Fruit fly (Drosophila melanogaster) whole organism, embryonic: ENCODE measurements around the gene CG34462.

ENCODE experiments used
- Abd-B ChIP-seq: fragments of 200-800 bp; sonication (Bioruptor generic); optimal IDR thresholded peaks from 2 replicates; lab custom pipeline; 2018; ENCODE audit warnings: missing biosample characterization, mild to moderate bottlenecking, missing genetic modification characterization, moderate library complexity
- Bteb2 ChIP-seq: fragments of 200-800 bp; sonication (Bioruptor generic); optimal IDR thresholded peaks from 2 replicates; lab custom pipeline; 2016; ENCODE audit warnings: missing biosample characterization, missing genetic modification characterization
- CG11085 ChIP-seq: fragments of 200-800 bp; sonication (Bioruptor generic); IDR thresholded peaks from 2 replicates; pipeline ENCODE4 v1.3.6; 2022; ENCODE audit warnings: missing biosample characterization, missing genetic modification characterization
- CG11456 ChIP-seq: fragments of 200-800 bp; sonication (Bioruptor generic); IDR thresholded peaks from 3 replicates; pipeline ENCODE4 v1.3.6; 2022; ENCODE audit warnings: missing biosample characterization, missing genetic modification characterization
- CG11695 ChIP-seq: fragments of 200-800 bp; sonication (Bioruptor generic); IDR thresholded peaks from 3 replicates; pipeline ENCODE4 v1.3.6; 2022; ENCODE audit warnings: missing biosample characterization, missing genetic modification characterization
- CG12744 ChIP-seq: fragments of 200-800 bp; sonication (Bioruptor generic); optimal IDR thresholded peaks from 2 replicates; lab custom pipeline; 2016; ENCODE audit warnings: missing biosample characterization, missing genetic modification characterization
- CG12769 ChIP-seq: fragments of 200-800 bp; sonication (Bioruptor generic); optimal IDR thresholded peaks from 2 replicates; lab custom pipeline; 2019; ENCODE audit warnings: missing biosample characterization, mild to moderate bottlenecking, missing genetic modification characterization, moderate library complexity
- CG15514 ChIP-seq: fragments of 200-800 bp; sonication (Bioruptor generic); optimal IDR thresholded peaks from 3 replicates; lab custom pipeline; 2017; ENCODE audit warnings: missing biosample characterization, missing genetic modification characterization, mild to moderate bottlenecking, moderate library complexity, missing genetic modification reagents
- CG15696 ChIP-seq: fragments of 200-800 bp; sonication (Bioruptor generic); optimal IDR thresholded peaks from 2 replicates; lab custom pipeline; 2019; ENCODE audit warnings: missing biosample characterization, mild to moderate bottlenecking, missing genetic modification characterization, moderate library complexity
- CG16779 ChIP-seq: fragments of 200-800 bp; sonication (Bioruptor generic); IDR thresholded peaks from 2 replicates; pipeline ENCODE4 v1.3.6; 2022; ENCODE audit warnings: missing biosample characterization, missing genetic modification characterization
- CG16813 ChIP-seq: fragments of 200-800 bp; sonication (Bioruptor generic); IDR thresholded peaks from 3 replicates; pipeline ENCODE4 v1.3.6; 2022; ENCODE audit warnings: missing biosample characterization, missing genetic modification characterization; ENCODE audit not compliant: partially characterized antibody
- CG16863 ChIP-seq: fragments of 200-800 bp; sonication (Bioruptor generic); optimal IDR thresholded peaks from 3 replicates; lab custom pipeline; 2016; ENCODE audit warnings: missing biosample characterization, missing genetic modification characterization
- CG17385 ChIP-seq: fragments of 200-800 bp; sonication (Bioruptor generic); optimal IDR thresholded peaks from 3 replicates; lab custom pipeline; 2018; ENCODE audit warnings: missing biosample characterization, mild to moderate bottlenecking, missing genetic modification characterization
- CG18476 ChIP-seq: fragments of 200-800 bp; sonication (Bioruptor generic); optimal IDR thresholded peaks from 2 replicates; lab custom pipeline; 2016; ENCODE audit warnings: missing biosample characterization, mild to moderate bottlenecking, missing genetic modification characterization
- CG2199 ChIP-seq: fragments of 200-800 bp; sonication (Bioruptor generic); IDR thresholded peaks from 3 replicates; pipeline ENCODE4 v1.3.6; 2022; ENCODE audit warnings: missing biosample characterization, missing genetic modification characterization
- CG2202 ChIP-seq: fragments of 200-800 bp; sonication (Bioruptor generic); optimal IDR thresholded peaks from 2 replicates; lab custom pipeline; 2018; ENCODE audit warnings: missing biosample characterization, mild to moderate bottlenecking, missing genetic modification characterization
- CG34422 ChIP-seq: fragments of 200-800 bp; sonication (Bioruptor generic); IDR thresholded peaks from 3 replicates; pipeline ENCODE4 v1.3.6; 2022; ENCODE audit warnings: missing biosample characterization, missing genetic modification characterization
- CG42726 ChIP-seq: fragments of 200-800 bp; sonication (Bioruptor generic); IDR thresholded peaks from 2 replicates; pipeline ENCODE4 v1.3.6; 2022; ENCODE audit warnings: missing biosample characterization, missing genetic modification characterization; ENCODE audit not compliant: partially characterized antibody
- CG7357 ChIP-seq: fragments of 200-800 bp; sonication (Bioruptor generic); IDR thresholded peaks from 3 replicates; pipeline ENCODE4 v1.3.6; 2022; ENCODE audit warnings: missing biosample characterization, missing genetic modification characterization
- CG7987 ChIP-seq: fragments of 200-800 bp; sonication (Bioruptor generic); optimal IDR thresholded peaks from 2 replicates; lab custom pipeline; 2018; ENCODE audit warnings: missing biosample characterization, mild to moderate bottlenecking, missing genetic modification characterization, moderate library complexity
- CkIIα-i1 ChIP-seq: fragments of 200-800 bp; sonication (Bioruptor generic); IDR thresholded peaks from 2 replicates; pipeline ENCODE4 v1.3.6; 2022; ENCODE audit warnings: missing biosample characterization, missing genetic modification characterization
- Dip2 ChIP-seq: fragments of 200-800 bp; sonication (Bioruptor generic); IDR thresholded peaks from 2 replicates; pipeline ENCODE4 v1.3.6; 2022; ENCODE audit warnings: missing biosample characterization, missing genetic modification characterization
- E2f2 ChIP-seq: fragments of 200-800 bp; sonication (Bioruptor generic); IDR thresholded peaks from 2 replicates; pipeline ENCODE4 v1.3.6; 2022; ENCODE audit warnings: missing biosample characterization, missing genetic modification characterization
- Gsc ChIP-seq: fragments of 200-800 bp; sonication (Bioruptor generic); IDR thresholded peaks from 2 replicates; pipeline ENCODE4 v1.3.6; 2022; ENCODE audit warnings: missing biosample characterization, missing genetic modification characterization
- Gug ChIP-seq: fragments of 200-800 bp; sonication (Bioruptor generic); IDR thresholded peaks from 4 replicates; pipeline ENCODE4 v1.3.6; 2022; ENCODE audit warnings: missing biosample characterization, missing genetic modification characterization
- MTF-1 ChIP-seq: fragments of 200-800 bp; sonication (Bioruptor generic); optimal IDR thresholded peaks from 2 replicates; lab custom pipeline; 2018; ENCODE audit warnings: missing biosample characterization, mild to moderate bottlenecking, missing genetic modification characterization, borderline replicate concordance
- Meics ChIP-seq: fragments of 200-800 bp; sonication (Bioruptor generic); optimal IDR thresholded peaks from 2 replicates; lab custom pipeline; 2017; ENCODE audit warnings: missing biosample characterization, mild to moderate bottlenecking, missing genetic modification characterization
- Mrtf ChIP-seq: fragments of 200-800 bp; sonication (Bioruptor generic); IDR thresholded peaks from 3 replicates; pipeline ENCODE4 v1.3.6; 2022; ENCODE audit warnings: missing biosample characterization, missing genetic modification characterization
- Oaz ChIP-seq: fragments of 200-800 bp; sonication (Bioruptor generic); IDR thresholded peaks from 2 replicates; pipeline ENCODE4 v1.3.6; 2022; ENCODE audit warnings: missing biosample characterization, missing genetic modification characterization
- Ptx1 ChIP-seq: fragments of 200-800 bp; sonication (Bioruptor generic); IDR thresholded peaks from 2 replicates; pipeline ENCODE4 v1.3.6; 2022; ENCODE audit warnings: missing biosample characterization, missing genetic modification characterization
- Sry-δ ChIP-seq: fragments of 200-800 bp; sonication (Bioruptor generic); optimal IDR thresholded peaks from 2 replicates; lab custom pipeline; 2016; ENCODE audit warnings: missing biosample characterization, missing genetic modification characterization
- Trl ChIP-seq, 3 experiments: fragments of >200 bp in 2 of 3; fragments of 200-800 bp in 1 of 3; sonication (Bioruptor generic) in 1 of 3; optimal IDR thresholded peaks; 2 replicates in 1 of 3; 3 replicates in 2 of 3; lab custom pipeline; 2016 to 2017; ENCODE audit warnings: missing biosample characterization in 1 of 3, missing genetic modification characterization in 1 of 3
- Vsx1 ChIP-seq: fragments of 200-800 bp; sonication (Bioruptor generic); optimal IDR thresholded peaks from 2 replicates; lab custom pipeline; 2017; ENCODE audit warnings: missing biosample characterization, mild to moderate bottlenecking, missing genetic modification characterization, missing genetic modification reagents
- Xrp1 ChIP-seq: fragments of 200-800 bp; sonication (Bioruptor generic); IDR thresholded peaks from 2 replicates; pipeline ENCODE4 v1.3.6; 2022; ENCODE audit warnings: missing biosample characterization, missing genetic modification characterization
- az2 ChIP-seq: fragments of 200-800 bp; sonication (Bioruptor generic); optimal IDR thresholded peaks from 3 replicates; lab custom pipeline; 2016; ENCODE audit warnings: missing biosample characterization, missing genetic modification characterization
- bab2 ChIP-seq: fragments of 200-800 bp; sonication (Bioruptor generic); optimal IDR thresholded peaks from 2 replicates; lab custom pipeline; 2016; ENCODE audit warnings: missing biosample characterization, missing genetic modification characterization
- bsh ChIP-seq, 2 experiments: fragments of 200-800 bp; sonication (Bioruptor generic); optimal IDR thresholded peaks; 2 replicates each; lab custom pipeline; 2017 to 2018; ENCODE audit warnings: mild to moderate bottlenecking in 2 of 2, missing biosample characterization in 2 of 2, missing genetic modification characterization in 2 of 2, moderate library complexity in 1 of 2
- cad ChIP-seq: fragments of >200 bp; optimal IDR thresholded peaks from 2 replicates; lab custom pipeline; 2017; ENCODE audit warnings: missing biosample characterization, missing genetic modification characterization
- cg ChIP-seq: fragments of 200-800 bp; sonication (Bioruptor generic); optimal IDR thresholded peaks from 3 replicates; lab custom pipeline; 2019; ENCODE audit warnings: missing biosample characterization, mild to moderate bottlenecking, missing genetic modification characterization, moderate library complexity
- chinmo ChIP-seq: fragments of 200-800 bp; sonication (Bioruptor generic); IDR thresholded peaks from 4 replicates; pipeline ENCODE4 v1.3.6; 2022; ENCODE audit warnings: missing biosample characterization, missing genetic modification characterization; ENCODE audit not compliant: partially characterized antibody
- ems ChIP-seq: fragments of 200-800 bp; sonication (Bioruptor generic); optimal IDR thresholded peaks from 3 replicates; lab custom pipeline; 2016; ENCODE audit warnings: missing biosample characterization, missing genetic modification characterization
- gfzf ChIP-seq: fragments of 200-800 bp; sonication (Bioruptor generic); optimal IDR thresholded peaks from 2 replicates; lab custom pipeline; 2016; ENCODE audit warnings: missing biosample characterization, mild to moderate bottlenecking, missing genetic modification characterization, moderate library complexity
- gt ChIP-seq: fragments of 200-800 bp; sonication (Bioruptor generic); IDR thresholded peaks from 2 replicates; pipeline ENCODE4 v1.3.6; 2022; ENCODE audit warnings: missing biosample characterization, missing genetic modification characterization
- ham ChIP-seq: fragments of 200-800 bp; sonication (Bioruptor generic); IDR thresholded peaks from 2 replicates; pipeline ENCODE4 v1.3.6; 2022; ENCODE audit warnings: missing biosample characterization, missing genetic modification characterization
- mirr ChIP-seq: fragments of 200-800 bp; sonication (Bioruptor generic); optimal IDR thresholded peaks from 3 replicates; lab custom pipeline; 2018; ENCODE audit warnings: missing biosample characterization, mild to moderate bottlenecking, missing genetic modification characterization
- oc ChIP-seq: fragments of 200-800 bp; sonication (Bioruptor generic); optimal IDR thresholded peaks from 2 replicates; lab custom pipeline; 2018; ENCODE audit warnings: missing biosample characterization, mild to moderate bottlenecking, missing genetic modification characterization, moderate library complexity
- pros ChIP-seq: fragments of 200-800 bp; sonication (Bioruptor generic); optimal IDR thresholded peaks from 3 replicates; lab custom pipeline; 2019; ENCODE audit warnings: missing biosample characterization, mild to moderate bottlenecking, missing genetic modification characterization, moderate library complexity
- scrt ChIP-seq: fragments of 200-800 bp; sonication (Bioruptor generic); optimal IDR thresholded peaks from 2 replicates; lab custom pipeline; 2018; ENCODE audit warnings: missing biosample characterization, mild to moderate bottlenecking, missing genetic modification characterization, moderate library complexity
- sd ChIP-seq: fragments of 200-800 bp; sonication (Bioruptor generic); optimal IDR thresholded peaks from 3 replicates; lab custom pipeline; 2018; ENCODE audit warnings: missing biosample characterization, mild to moderate bottlenecking, missing genetic modification characterization, moderate library complexity
- seq ChIP-seq: fragments of 200-800 bp; sonication (Bioruptor generic); IDR thresholded peaks from 2 replicates; pipeline ENCODE4 v1.3.6; 2022; ENCODE audit warnings: missing biosample characterization, missing genetic modification characterization
- tll ChIP-seq, 2 experiments: fragments of 200-800 bp in 1 of 2; fragments of >200 bp in 1 of 2; sonication (Bioruptor generic) in 1 of 2; optimal IDR thresholded peaks; 2 replicates each; lab custom pipeline; 2017 to 2019; ENCODE audit warnings: missing biosample characterization in 2 of 2, missing genetic modification characterization in 2 of 2, mild to moderate bottlenecking in 1 of 2, moderate library complexity in 1 of 2
- vvl ChIP-seq: fragments of 200-800 bp; sonication (Bioruptor generic); IDR thresholded peaks from 2 replicates; pipeline ENCODE4 v1.3.6; 2022; ENCODE audit warnings: missing biosample characterization, missing genetic modification characterization

CG34462 gene

dm6 chr3L:8360643-8361110 is 32.3 kb downstream of the CG34462 start, which contains the start of gene Idh (continued):
- TF ChIP-seq CG15696 (tag; lab: Kevin White, UChicago): no peak
- TF ChIP-seq CG7987 (GFP tag; lab: Kevin White, UChicago): peak; percentile 27
- TF ChIP-seq MTF-1: no peak
- peak; percentile 100 for TF ChIP-seq E2f2 (GFP tag; lab: Robert Waterston, UW)
- no peak for TF ChIP-seq CG18476 (GFP tag; lab: Kevin White, UChicago)
- TF ChIP-seq CG42726 (GFP tag; lab: Robert Waterston, UW): peak; percentile 37; the same call in 1 of the 2 replicates
- no peak for TF ChIP-seq tll (GFP tag; optimal IDR thresholded peaks at IDR 0.05; lab: Kevin White, UChicago)
- no peak for TF ChIP-seq CG12744 (GFP tag; lab: Kevin White, UChicago)
- peak; percentile 37 for TF ChIP-seq CG17385
- peak; percentile 85 for TF ChIP-seq mirr
- no peak for TF ChIP-seq bsh (GFP tag; optimal IDR thresholded peaks at IDR 0.05; lab: Kevin White, UChicago)
- TF ChIP-seq cg (GFP tag; lab: Kevin White, UChicago): no peak
- TF ChIP-seq Abd-B (GFP tag; lab: Kevin White, UChicago): peak; percentile 13
- TF ChIP-seq sd (tag; lab: Kevin White, UChicago): peak; percentile 72
- no peak for TF ChIP-seq CkIIα-i1
- no peak for TF ChIP-seq Trl (optimal IDR thresholded peaks at IDR 0.05; lab: Kevin White, UChicago)
- TF ChIP-seq Trl (GFP tag; optimal IDR thresholded peaks at IDR 0.05; lab: Kevin White, UChicago): no peak
- peak; percentile 80; the same call in 2 of the 4 replicates for TF ChIP-seq chinmo (GFP tag; lab: Robert Waterston, UW)
- peak; percentile 71; the same call in 1 of the 3 replicates for TF ChIP-seq CG34422
- TF ChIP-seq gfzf (GFP tag; lab: Kevin White, UChicago): no peak
- TF ChIP-seq CG11456 (GFP tag; lab: Robert Waterston, UW): no peak
- TF ChIP-seq Gsc (GFP tag; lab: Robert Waterston, UW): no peak
- TF ChIP-seq CG16863: no peak
- no peak for TF ChIP-seq Ptx1 (GFP tag; lab: Robert Waterston, UW)
- no peak for TF ChIP-seq CG16813 (GFP tag; lab: Robert Waterston, UW)
- no peak for TF ChIP-seq bab2 (GFP tag; lab: Kevin White, UChicago)
- TF ChIP-seq CG16779 (GFP tag; lab: Robert Waterston, UW): no peak
- no peak for TF ChIP-seq CG11695
- peak; percentile 13 for TF ChIP-seq Sry-δ (GFP tag; lab: Kevin White, UChicago)
- no peak for TF ChIP-seq ems (GFP tag; lab: Kevin White, UChicago)
- peak; percentile 17 for TF ChIP-seq Meics (GFP tag; lab: Kevin White, UChicago)
- no peak for TF ChIP-seq cad (GFP tag; lab: Kevin White, UChicago)
- peak; percentile 61 for TF ChIP-seq CG15514 (GFP tag; lab: Kevin White, UChicago)
- TF ChIP-seq ham (GFP tag; lab: Robert Waterston, UW): no peak
- no peak for TF ChIP-seq CG2199

DNA sequence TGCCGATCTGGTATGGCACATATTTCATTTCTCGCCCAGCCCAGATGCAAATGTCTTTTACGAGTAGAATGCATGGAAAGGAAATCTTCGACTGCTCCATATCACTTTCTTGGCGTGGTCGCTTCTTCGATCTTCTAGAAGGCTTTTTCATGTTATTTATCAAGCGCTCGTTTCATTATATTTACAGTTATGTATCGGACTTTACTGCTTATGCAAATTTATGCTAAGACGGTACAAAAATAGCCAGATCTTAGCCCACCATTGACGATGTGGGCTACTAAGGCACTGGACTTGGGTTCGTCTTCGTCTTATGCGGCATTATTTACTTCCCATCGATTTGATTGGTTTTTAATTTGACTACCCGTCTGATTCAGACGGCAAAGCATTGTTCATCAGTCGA is 34.9 kb downstream of the CG34462 start:
- no peak for TF ChIP-seq Gug (GFP tag; lab: Robert Waterston, UW)
- TF ChIP-seq scrt (GFP tag; lab: Kevin White, UChicago): no peak
- no peak for TF ChIP-seq CG7357
- TF ChIP-seq CG2202: no peak
- TF ChIP-seq Bteb2: no peak
- TF ChIP-seq Xrp1 (GFP tag; lab: Robert Waterston, UW): no peak
- TF ChIP-seq seq (GFP tag; lab: Robert Waterston, UW): no peak
- TF ChIP-seq oc (tag; lab: Kevin White, UChicago): peak; percentile 78
- no peak for TF ChIP-seq gt (GFP tag; lab: Robert Waterston, UW)
- no peak for TF ChIP-seq Dip2
- no peak for TF ChIP-seq Mrtf
- no peak for TF ChIP-seq az2
- TF ChIP-seq Oaz (GFP tag; lab: Robert Waterston, UW): no peak
- peak; percentile 39 for TF ChIP-seq CG12769 (tag; lab: Kevin White, UChicago)
- peak; percentile 76 for TF ChIP-seq vvl
- no peak for TF ChIP-seq CG11085 (GFP tag; lab: Robert Waterston, UW)
- TF ChIP-seq Vsx1 (GFP tag; lab: Kevin White, UChicago): no peak
- TF ChIP-seq pros (GFP tag; lab: Kevin White, UChicago): peak; percentile 97
